Fruit fly (Drosophila melanogaster): Measurements from ENCODE around the gene CG10343.
A peak's percentile ranks its signal among the peaks of the same experiment; 100 is the strongest.

Gene CG10343

dm6 chr2L:18702721-18703488 is at the start of gene CG10343, which contains the start of gene CG10376:
CG10343 (plus strand) TSS chr2L:18703473.
CG10376 (minus strand) TSS chr2L:18703105.
- TF ChIP-seq acj6 (GFP tag; optimal IDR thresholded peaks at IDR 0.05) (peak; percentile 82), Eip78C (GFP tag) (peak; percentile 92), CG34406 (GFP tag; optimal IDR thresholded peaks at IDR 0.05) (peak; percentile 84), CG3032 (tag; optimal IDR thresholded peaks at IDR 0.05) (peak; percentile 92), CG3919 (GFP tag; optimal IDR thresholded peaks at IDR 0.05) (peak; percentile 76), Hr39 (GFP tag; optimal IDR thresholded peaks at IDR 0.05) (peak; percentile 75), CG11902 (GFP tag; optimal IDR thresholded peaks at IDR 0.05) (peak; percentile 80), CG10669 (GFP tag; optimal IDR thresholded peaks at IDR 0.05) (peak; percentile 81), OdsH (GFP tag; optimal IDR thresholded peaks at IDR 0.05) (peak; percentile 89), dac (GFP tag; optimal IDR thresholded peaks at IDR 0.05) (peak; percentile 73), Lpt (GFP tag; optimal IDR thresholded peaks at IDR 0.05) (peak; percentile 75), svp (GFP tag) (peak; percentile 81), CG6276 (GFP tag; optimal IDR thresholded peaks at IDR 0.05) (no peak), vri (GFP tag; optimal IDR thresholded peaks at IDR 0.05) (peak; percentile 11), Sox102F (GFP tag; optimal IDR thresholded peaks at IDR 0.05) (no peak), fkh (GFP tag; optimal IDR thresholded peaks at IDR 0.05) (peak; percentile 91), Ets96B (tag; optimal IDR thresholded peaks at IDR 0.05) (peak; percentile 87), Sox15 (GFP tag; optimal IDR thresholded peaks at IDR 0.05) (peak; percentile 88), CG11762 (GFP tag; optimal IDR thresholded peaks at IDR 0.05; ENCODE audit: insufficient read depth) (peak; percentile 40), CG6163 (GFP tag; IDR thresholded peaks at IDR 0.05) (peak; percentile 76), Met (GFP tag; optimal IDR thresholded peaks at IDR 0.05) (no peak), esn (GFP tag; optimal IDR thresholded peaks at IDR 0.05) (peak; percentile 78), ss (GFP tag; optimal IDR thresholded peaks at IDR 0.05) (peak in 1 of 2 experiments; percentile 83), topi (GFP tag; optimal IDR thresholded peaks at IDR 0.05) (peak; percentile 66), salr (GFP tag; optimal IDR thresholded peaks at IDR 0.05) (peak; percentile 54 to 80), CG15336 (GFP tag; IDR thresholded peaks at IDR 0.05) (peak; percentile 77), CG4318 (GFP tag; optimal IDR thresholded peaks at IDR 0.05) (no peak), Gug (GFP tag; IDR thresholded peaks at IDR 0.05) (peak; percentile 85), fd59A (GFP tag; optimal IDR thresholded peaks at IDR 0.05) (peak; percentile 71), Eip93F (GFP tag; optimal IDR thresholded peaks at IDR 0.05) (no peak), CG8319 (GFP tag; optimal IDR thresholded peaks at IDR 0.05) (peak; percentile 59), CG7368 (GFP tag; optimal IDR thresholded peaks at IDR 0.05) (peak; percentile 55), CG6854 (GFP tag; optimal IDR thresholded peaks at IDR 0.05) (peak; percentile 10), Blimp-1 (GFP tag; optimal IDR thresholded peaks at IDR 0.05) (peak; percentile 61), fd85E (GFP tag; optimal IDR thresholded peaks at IDR 0.05) (no peak), Smox (GFP tag; optimal IDR thresholded peaks at IDR 0.05) (no peak), dsx (GFP tag; optimal IDR thresholded peaks at IDR 0.05; ENCODE audit: poor library complexity, severe bottlenecking) (peak; percentile 84), net (GFP tag; optimal IDR thresholded peaks at IDR 0.05) (peak; percentile 60), Hr38 (GFP tag; optimal IDR thresholded peaks at IDR 0.05) (no peak), Ets21C (GFP tag; optimal IDR thresholded peaks at IDR 0.05) (peak; percentile 65), CG10631 (GFP tag; optimal IDR thresholded peaks at IDR 0.05) (peak; percentile 93), CG32006 (GFP tag; optimal IDR thresholded peaks at IDR 0.05) (peak; percentile 93), CG31627 (GFP tag; optimal IDR thresholded peaks at IDR 0.05) (peak; percentile 79), spab (GFP tag; optimal IDR thresholded peaks at IDR 0.05) (no peak), CG16779 (tag; optimal IDR thresholded peaks at IDR 0.05) (no peak), cyc (GFP tag; optimal IDR thresholded peaks at IDR 0.05) (peak; percentile 73), eg (GFP tag; IDR thresholded peaks at IDR 0.05) (peak; percentile 82), CG6792 (GFP tag; optimal IDR thresholded peaks at IDR 0.05) (peak; percentile 74), CG6808 (GFP tag; optimal IDR thresholded peaks at IDR 0.05) (peak; percentile 77), CG8119 (GFP tag; IDR thresholded peaks at IDR 0.05) (peak; percentile 85)
